Fruit fly (Drosophila melanogaster): ENCODE results near the gene ssp7.

- TF ChIP-seq dsf (GFP tag; optimal IDR thresholded peaks at IDR 0.05; ENCODE audit: borderline replicate concordance) = no peak
- TF ChIP-seq sv (GFP tag; optimal IDR thresholded peaks at IDR 0.05) = no peak
- no peak for TF ChIP-seq pan (optimal IDR thresholded peaks at IDR 0.05)
- TF ChIP-seq lola (GFP tag; optimal IDR thresholded peaks at IDR 0.05) = no peak
- TF ChIP-seq fru (GFP tag; optimal IDR thresholded peaks at IDR 0.05) = no peak
- no peak for TF ChIP-seq Hnf4 (GFP tag; optimal IDR thresholded peaks at IDR 0.05)
- no peak for TF ChIP-seq psq (GFP tag; optimal IDR thresholded peaks at IDR 0.05)
- TF ChIP-seq jim (GFP tag; optimal IDR thresholded peaks at IDR 0.05) = no peak
- no peak for TF ChIP-seq Hr78 (GFP tag; optimal IDR thresholded peaks at IDR 0.05)
- no peak for TF ChIP-seq OdsH (GFP tag; optimal IDR thresholded peaks at IDR 0.05)
- no peak for TF ChIP-seq Sp1 (GFP tag; optimal IDR thresholded peaks at IDR 0.05)
- TF ChIP-seq usp (GFP tag; optimal IDR thresholded peaks at IDR 0.05) = no peak
- no peak for TF ChIP-seq ey (GFP tag; optimal IDR thresholded peaks at IDR 0.05)
These were observed 16.5 kb downstream of the ssp7 start for dm6 chrX:11123561-11123960.
